Fruit fly (Drosophila melanogaster): ENCODE data around the gene Top2.

DNA sequence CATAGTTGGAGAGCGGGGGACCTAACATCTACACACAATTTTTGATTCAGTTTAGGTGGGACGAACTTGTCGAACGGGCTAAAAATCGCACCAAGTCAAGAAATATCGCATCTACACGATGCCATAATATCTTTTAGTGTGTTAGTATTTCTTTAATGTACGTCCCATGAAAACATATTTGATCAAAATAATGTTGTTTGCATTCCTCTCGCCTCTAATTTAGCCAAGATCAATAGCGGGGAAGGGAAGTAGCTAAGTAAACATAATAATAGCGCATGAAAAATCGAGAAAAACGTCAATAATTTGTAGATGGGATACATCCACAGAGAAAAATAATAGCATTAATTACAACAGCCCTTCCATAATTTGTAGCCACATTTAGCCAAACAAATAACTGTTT lies 41.3 kb downstream of the Top2 start:
- TF ChIP-seq EcR (GFP tag; optimal IDR thresholded peaks at IDR 0.05) (no peak), CG15710 (tag; optimal IDR thresholded peaks at IDR 0.05) (no peak), CG4496 (GFP tag; IDR thresholded peaks at IDR 0.05) (no peak), Pif1B (GFP tag; optimal IDR thresholded peaks at IDR 0.05) (no peak), Ets98B (GFP tag; IDR thresholded peaks at IDR 0.05) (no peak), CG34367 (tag; optimal IDR thresholded peaks at IDR 0.05) (no peak), CG8301 (tag; optimal IDR thresholded peaks at IDR 0.05) (no peak)

All from whole organism, pupa.